Worm (Caenorhabditis elegans): Measurements from ENCODE around the gene T01H3.5.

T01H3.5 gene

DNA sequence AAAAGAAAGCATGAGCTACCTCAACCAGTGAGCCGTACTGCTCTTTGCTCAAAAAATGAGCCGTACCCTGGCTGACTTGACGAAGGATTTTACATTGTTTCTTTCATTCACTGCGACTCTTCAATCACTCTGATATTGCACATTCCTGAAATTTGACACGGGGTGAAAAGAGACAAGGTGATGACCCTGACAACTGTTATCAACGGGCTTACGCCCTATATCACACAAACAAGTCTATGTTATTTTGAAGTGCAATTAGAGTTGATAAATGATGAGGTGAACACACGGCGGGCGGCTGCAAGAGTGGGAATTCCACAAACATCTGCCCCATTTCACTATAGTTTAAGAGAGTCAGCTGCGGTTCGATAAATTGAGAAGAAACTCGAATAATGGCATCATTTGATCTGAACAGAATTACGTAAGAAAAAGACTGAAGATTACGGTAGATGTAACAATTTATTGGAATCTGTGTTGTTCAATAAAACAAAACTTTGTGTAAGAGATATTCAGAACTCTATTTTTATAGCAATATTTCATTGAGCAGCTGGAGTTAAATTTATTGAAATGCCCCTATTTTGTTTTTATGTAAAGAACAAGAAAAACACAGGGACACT is 42.7 kb upstream of the T01H3.5 start (continued):
- TF ChIP-seq mdl-1 (tag; optimal IDR thresholded peaks at IDR 0.05): no peak
- no peak for TF ChIP-seq nhr-25 (tag; optimal IDR thresholded peaks at IDR 0.05)
- TF ChIP-seq ceh-82 (tag; optimal IDR thresholded peaks at IDR 0.05): no peak
- TF ChIP-seq dmd-4 (tag; optimal IDR thresholded peaks at IDR 0.05): no peak
- TF ChIP-seq skn-1 (tag; optimal IDR thresholded peaks at IDR 0.05): no peak
- peak; percentile 30 for TF ChIP-seq ztf-4 (tag; optimal IDR thresholded peaks at IDR 0.05)
- no peak for TF ChIP-seq crh-2 (tag; optimal IDR thresholded peaks at IDR 0.05)
- no peak for TF ChIP-seq egl-27 (tag; optimal IDR thresholded peaks at IDR 0.05)
- TF ChIP-seq snpc-4 (tag; optimal IDR thresholded peaks at IDR 0.05): no peak
- TF ChIP-seq elt-1 (tag; optimal IDR thresholded peaks at IDR 0.05): no peak
- TF ChIP-seq unc-39 (tag; optimal IDR thresholded peaks at IDR 0.05): no peak
- no peak for TF ChIP-seq nhr-21 (tag; optimal IDR thresholded peaks at IDR 0.05)
- peak; percentile 39 for TF ChIP-seq lin-39 (tag; optimal IDR thresholded peaks at IDR 0.05)
- no peak for TF ChIP-seq Y55F3AM.14 (GFP tag; optimal IDR thresholded peaks at IDR 0.05)
- TF ChIP-seq blmp-1 (tag; optimal IDR thresholded peaks at IDR 0.05; ENCODE audit: insufficient read depth): no peak
- no peak for TF ChIP-seq nhr-10 (tag; optimal IDR thresholded peaks at IDR 0.05)
- TF ChIP-seq nhr-77 (tag; optimal IDR thresholded peaks at IDR 0.05): no peak
- TF ChIP-seq sma-9 (GFP tag; optimal IDR thresholded peaks at IDR 0.05): peak; percentile 81
- no peak for TF ChIP-seq sma-9 (tag; optimal IDR thresholded peaks at IDR 0.05)
- TF ChIP-seq unc-55 (GFP tag; optimal IDR thresholded peaks at IDR 0.05): no peak
- no peak for TF ChIP-seq alr-1 (tag; optimal IDR thresholded peaks at IDR 0.05)

DNA sequence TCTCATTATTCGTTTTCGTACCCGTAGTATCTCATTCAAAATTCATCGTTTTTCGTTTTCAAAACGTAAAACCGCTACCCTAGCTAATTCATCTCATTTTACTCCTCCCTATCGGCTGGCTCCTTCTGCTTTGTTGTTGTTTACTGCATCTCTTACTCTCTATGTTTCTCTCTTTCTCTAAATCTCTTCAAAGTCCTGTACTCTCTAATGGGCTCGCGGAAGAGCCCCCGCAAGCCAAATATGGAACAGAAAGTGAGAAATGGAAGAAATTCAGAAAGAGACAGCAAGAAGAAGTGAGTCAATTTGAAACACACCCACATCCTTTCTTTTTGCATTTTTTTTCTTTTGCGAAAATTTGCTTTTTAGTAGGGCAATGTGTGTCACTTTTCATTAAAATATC is 40.8 kb upstream of the T01H3.5 start:
- TF ChIP-seq skn-1 (tag; optimal IDR thresholded peaks at IDR 0.05): no peak
- TF ChIP-seq Y55F3AM.14 (GFP tag; optimal IDR thresholded peaks at IDR 0.05): no peak
- no peak for TF ChIP-seq F13H6.1 (tag; optimal IDR thresholded peaks at IDR 0.05)
- no peak for TF ChIP-seq nhr-12 (tag; optimal IDR thresholded peaks at IDR 0.05)
- no peak for TF ChIP-seq nhr-10 (tag; optimal IDR thresholded peaks at IDR 0.05)
- no peak for TF ChIP-seq unc-62 (GFP tag; optimal IDR thresholded peaks at IDR 0.05)
- no peak for TF ChIP-seq snpc-4 (tag; optimal IDR thresholded peaks at IDR 0.05)
- no peak for TF ChIP-seq fos-1 (tag; optimal IDR thresholded peaks at IDR 0.05)
- peak; percentile 62 for TF ChIP-seq unc-55 (GFP tag; optimal IDR thresholded peaks at IDR 0.05)
- TF ChIP-seq lsy-2 (tag; optimal IDR thresholded peaks at IDR 0.05): peak in 1 of 2 experiments; percentile 51
- no peak for TF ChIP-seq mbf-1 (tag; optimal IDR thresholded peaks at IDR 0.05)
- TF ChIP-seq lin-13 (GFP tag; optimal IDR thresholded peaks at IDR 0.05): no peak
- no peak for TF ChIP-seq unc-39 (tag; optimal IDR thresholded peaks at IDR 0.05)
- no peak for TF ChIP-seq elt-3 (tag; optimal IDR thresholded peaks at IDR 0.05)
- TF ChIP-seq sma-3 (GFP tag; optimal IDR thresholded peaks at IDR 0.05): no peak
- peak; percentile 60 for TF ChIP-seq C34F6.9 (tag; optimal IDR thresholded peaks at IDR 0.05)
- no peak for TF ChIP-seq lin-11 (tag; optimal IDR thresholded peaks at IDR 0.05)
- no peak for TF ChIP-seq nhr-129 (tag; optimal IDR thresholded peaks at IDR 0.05)
- TF ChIP-seq nhr-237 (tag; optimal IDR thresholded peaks at IDR 0.05): no peak
- TF ChIP-seq nhr-6 (tag; optimal IDR thresholded peaks at IDR 0.05): peak; percentile 24
- TF ChIP-seq alr-1 (tag; optimal IDR thresholded peaks at IDR 0.05): no peak
- TF ChIP-seq sma-9 (GFP tag; optimal IDR thresholded peaks at IDR 0.05): peak; percentile 25
- TF ChIP-seq sma-9 (tag; optimal IDR thresholded peaks at IDR 0.05): no peak
- TF ChIP-seq peb-1 (tag; optimal IDR thresholded peaks at IDR 0.05): no peak
- no peak for TF ChIP-seq nhr-77 (tag; optimal IDR thresholded peaks at IDR 0.05)
- TF ChIP-seq mdl-1 (tag; optimal IDR thresholded peaks at IDR 0.05): peak in 1 of 2 experiments; percentile 8
- TF ChIP-seq crh-2 (tag; optimal IDR thresholded peaks at IDR 0.05): peak; percentile 19
- peak; percentile 22 for TF ChIP-seq mab-5 (tag; optimal IDR thresholded peaks at IDR 0.05)

ce11 chrII:7839703-7840102 is 39.7 kb upstream of the T01H3.5 start:
- TF ChIP-seq nhr-129 (tag; optimal IDR thresholded peaks at IDR 0.05) (peak; percentile 27), egl-27 (tag; optimal IDR thresholded peaks at IDR 0.05) (no peak), C34F6.9 (tag; optimal IDR thresholded peaks at IDR 0.05) (peak; percentile 6)

DNA sequence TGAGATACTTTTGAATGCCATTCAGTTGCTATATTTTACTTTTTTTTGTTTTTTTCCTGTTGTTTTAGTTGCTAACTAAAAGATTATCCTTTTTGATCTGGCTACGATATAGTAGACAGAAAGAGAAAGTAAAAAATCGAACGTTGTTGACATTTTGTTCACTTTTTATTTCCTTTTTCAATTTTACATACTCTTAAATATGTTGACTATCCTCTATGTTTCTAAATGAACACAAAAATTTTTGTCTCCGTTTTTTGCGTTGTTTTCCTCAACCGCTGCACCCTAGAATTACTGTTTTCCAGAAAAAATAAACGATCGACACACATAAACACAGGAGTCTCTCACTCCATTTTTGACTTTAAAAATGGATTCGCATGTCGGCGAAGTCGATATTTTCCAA is 37.4 kb upstream of the T01H3.5 start, which contains the start of gene klp-3:
klp-3 (plus strand) TSS at position 301 of the 400 bp plus-strand sequence.
- no peak for TF ChIP-seq alr-1 (tag; optimal IDR thresholded peaks at IDR 0.05)
- TF ChIP-seq nhr-129 (tag; optimal IDR thresholded peaks at IDR 0.05): no peak
- TF ChIP-seq aly-2 (tag; optimal IDR thresholded peaks at IDR 0.05): no peak
- TF ChIP-seq elt-3 (tag; optimal IDR thresholded peaks at IDR 0.05): no peak
- no peak for TF ChIP-seq blmp-1 (tag; optimal IDR thresholded peaks at IDR 0.05; ENCODE audit: insufficient read depth)
- TF ChIP-seq mab-5 (tag; optimal IDR thresholded peaks at IDR 0.05): no peak
- TF ChIP-seq Y55F3AM.14 (GFP tag; optimal IDR thresholded peaks at IDR 0.05): no peak
- TF ChIP-seq C34F6.9 (tag; optimal IDR thresholded peaks at IDR 0.05): no peak
- no peak for TF ChIP-seq sma-3 (GFP tag; optimal IDR thresholded peaks at IDR 0.05)
- no peak for TF ChIP-seq nhr-6 (tag; optimal IDR thresholded peaks at IDR 0.05)
- TF ChIP-seq nhr-25 (tag; optimal IDR thresholded peaks at IDR 0.05): no peak
- TF ChIP-seq egl-27 (tag; optimal IDR thresholded peaks at IDR 0.05): no peak
- TF ChIP-seq nhr-237 (tag; optimal IDR thresholded peaks at IDR 0.05): no peak
- TF ChIP-seq sma-9 (GFP tag; optimal IDR thresholded peaks at IDR 0.05): no peak
- no peak for TF ChIP-seq sma-9 (tag; optimal IDR thresholded peaks at IDR 0.05)
- no peak for TF ChIP-seq mbf-1 (tag; optimal IDR thresholded peaks at IDR 0.05)

Data from whole organism, L2 larva.